Worm (Caenorhabditis elegans) whole organism, young adult: ENCODE measurements around the gene C05C10.3.

ENCODE experiments used
- Y53F4B.3 ChIP-seq: fragments of 200-800 bp; sonication (Bioruptor generic); IDR thresholded peaks from 2 replicates; pipeline ENCODE4 v1.3.6; 2022; ENCODE audit warnings: missing genetic modification reagents, missing genetic modification characterization, missing compliant biosample characterization
- Y67H2A.10 ChIP-seq: fragments of 200-800 bp; sonication (Bioruptor generic); conservative IDR thresholded peaks from 2 replicates; pipeline ENCODE4 v1.3.6; 2022; ENCODE audit warnings: missing genetic modification reagents, missing genetic modification characterization, missing compliant biosample characterization
- ceh-79 ChIP-seq: sonication (generic microtip); optimal IDR thresholded peaks from 2 replicates; lab custom pipeline; 2017; ENCODE audit warnings: mild to moderate bottlenecking, missing genetic modification characterization, missing compliant biosample characterization
- efl-1 ChIP-seq: fragments of 150-350 bp; optimal IDR thresholded peaks from 2 replicates; lab custom pipeline; 2014; ENCODE audit warnings: missing biosample characterization, missing genetic modification reagents, missing genetic modification characterization
- egl-18 ChIP-seq: fragments of 200-800 bp; sonication (Bioruptor generic); IDR thresholded peaks from 2 replicates; pipeline ENCODE4 v1.3.6; 2022; ENCODE audit warnings: missing genetic modification reagents, missing genetic modification characterization, missing compliant biosample characterization
- hmg-20 ChIP-seq: fragments of 200-800 bp; sonication (Bioruptor generic); IDR thresholded peaks from 2 replicates; pipeline ENCODE4 v1.3.6; 2022; ENCODE audit warnings: missing genetic modification reagents, missing genetic modification characterization, missing compliant biosample characterization
- nfya-1 ChIP-seq: sonication (generic microtip); optimal IDR thresholded peaks from 2 replicates; lab custom pipeline; 2017; ENCODE audit warnings: antibody characterized with exemption, missing compliant biosample characterization, missing genetic modification characterization, borderline replicate concordance; ENCODE audit not compliant: insufficient read depth
- nhr-90 ChIP-seq: sonication (generic microtip); optimal IDR thresholded peaks from 2 replicates; lab custom pipeline; 2016; ENCODE audit warnings: missing genotype, mild to moderate bottlenecking, missing genetic modification characterization, missing compliant biosample characterization
- pha-4 ChIP-seq: fragments of 150-350 bp; sonication (generic microtip); optimal IDR thresholded peaks from 2 replicates; lab custom pipeline; 2014; ENCODE audit warnings: missing biosample characterization, missing genetic modification reagents, missing genetic modification characterization
- rec-8 ChIP-seq, 2 experiments: sonication (generic microtip); optimal IDR thresholded peaks; 2 replicates each; lab custom pipeline; 2016; ENCODE audit warnings: mild to moderate bottlenecking in 2 of 2, missing genetic modification characterization in 2 of 2, missing genetic modification reagents in 2 of 2, missing genotype in 2 of 2, missing biosample characterization in 1 of 2, missing compliant biosample characterization in 1 of 2, moderate library complexity in 1 of 2
- snpc-4 ChIP-seq, 5 experiments: fragments of 150-350 bp in 1 of 5; sonication (generic microtip) in 4 of 5; optimal IDR thresholded peaks; 2 replicates each; lab custom pipeline; 2014 to 2018; ENCODE audit warnings: missing genetic modification characterization in 5 of 5, missing biosample characterization in 3 of 5, antibody characterized with exemption in 2 of 5, mild to moderate bottlenecking in 2 of 5, missing compliant biosample characterization in 2 of 5, missing genotype in 2 of 5, moderate library complexity in 2 of 5, missing genetic modification reagents in 1 of 5
- tlf-1 ChIP-seq: fragments of 200-800 bp; sonication (Bioruptor generic); optimal IDR thresholded peaks from 2 replicates; lab custom pipeline; 2018; ENCODE audit warnings: mild to moderate bottlenecking, missing genetic modification characterization, missing compliant biosample characterization
- unc-130 ChIP-seq: sonication (generic microtip); optimal IDR thresholded peaks from 2 replicates; lab custom pipeline; 2016; ENCODE audit warnings: missing genetic modification reagents, missing genetic modification characterization, missing compliant biosample characterization

DNA sequence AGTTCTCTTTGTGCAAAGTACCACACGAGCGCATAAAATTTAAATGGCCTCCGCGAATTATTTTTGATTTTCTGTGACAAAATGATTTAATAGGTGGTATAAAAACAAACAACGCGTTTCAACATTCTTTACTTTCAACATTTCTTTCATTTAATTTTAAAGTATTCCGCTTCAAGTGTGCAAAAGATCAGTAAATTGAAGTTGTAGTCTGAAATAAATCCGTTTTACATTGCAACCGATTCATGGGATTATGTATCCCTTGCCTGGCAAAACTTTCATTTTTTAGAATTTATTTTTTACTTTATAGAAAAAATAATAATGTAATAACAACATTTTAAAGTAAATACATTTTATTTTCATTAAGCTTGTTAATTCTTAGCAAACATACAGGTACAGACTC is 42.3 kb downstream of the C05C10.3 start, which contains the start of gene F26C11.1:
- no peak for TF ChIP-seq Y67H2A.10 (GFP tag; lab: Robert Waterston, UW)
- TF ChIP-seq pha-4 (tag; lab: Kevin White, UChicago), result no peak
- TF ChIP-seq nhr-90, result no peak
- no peak for TF ChIP-seq hmg-20 (GFP tag; lab: Robert Waterston, UW)
- no peak for TF ChIP-seq tlf-1 (GFP tag; lab: Kevin White, UChicago)
- TF ChIP-seq snpc-4 (GFP tag; optimal IDR thresholded peaks at IDR 0.05; lab: Kevin White, UChicago), result no peak
- TF ChIP-seq snpc-4 (tag; optimal IDR thresholded peaks at IDR 0.05; lab: Kevin White, UChicago), result no peak
- no peak for TF ChIP-seq efl-1 (GFP tag; lab: Kevin White, UChicago)
- no peak for TF ChIP-seq egl-18
- TF ChIP-seq rec-8 (tag; optimal IDR thresholded peaks at IDR 0.05; lab: Kevin White, UChicago), result no peak
- TF ChIP-seq unc-130 (GFP tag; lab: Kevin White, UChicago), result no peak
- TF ChIP-seq nfya-1 (tag; lab: Kevin White, UChicago), result no peak
- no peak for TF ChIP-seq ceh-79
- no peak for TF ChIP-seq Y53F4B.3 (GFP tag; lab: Robert Waterston, UW)
